Fruit fly (Drosophila melanogaster) Kc167 (cell line): Measurements from ENCODE around the gene Ir8a.

ENCODE experiments used
- Sin3A ChIP-seq: fragments of >200 bp; optimal IDR thresholded peaks from 2 replicates; lab custom pipeline; 2018; ENCODE audit warnings: missing external identifiers
- h ChIP-seq: fragments of >200 bp; optimal IDR thresholded peaks from 3 replicates; lab custom pipeline; 2018; ENCODE audit warnings: missing external identifiers
- insv ChIP-seq: fragments of >200 bp; optimal IDR thresholded peaks from 3 replicates; lab custom pipeline; 2018; ENCODE audit warnings: missing external identifiers
- psq ChIP-seq: fragments of >200 bp; optimal IDR thresholded peaks from 2 replicates; lab custom pipeline; 2017; ENCODE audit warnings: missing external identifiers
- ttk ChIP-seq: sonication (Bioruptor generic); optimal IDR thresholded peaks from 2 replicates; lab custom pipeline; 2017; ENCODE audit warnings: missing external identifiers

- no peak for TF ChIP-seq insv (lab: Kevin White, UChicago)
- TF ChIP-seq ttk (lab: Kevin White, UChicago): no peak
- no peak for TF ChIP-seq h (lab: Kevin White, UChicago)
- TF ChIP-seq psq (lab: Kevin White, UChicago): no peak
- TF ChIP-seq Sin3A (lab: Kevin White, UChicago): no peak
Observed at dm6 chrX:9201080-9201479, 35.3 kb downstream of the Ir8a start.
